Worm (Caenorhabditis elegans) whole organism, young adult: Measurements from ENCODE around the gene Y54G2A.13.

Source experiments
- B0261.1 ChIP-seq: sonication (generic microtip); optimal IDR thresholded peaks from 2 replicates; lab custom pipeline; 2016; ENCODE audit warnings: mild to moderate bottlenecking, missing genetic modification characterization, moderate library complexity, missing compliant biosample characterization
- F10E7.11 ChIP-seq: sonication (generic microtip); optimal IDR thresholded peaks from 2 replicates; lab custom pipeline; 2017; ENCODE audit warnings: mild to moderate bottlenecking, missing genetic modification characterization, moderate library complexity, missing compliant biosample characterization
- F22D6.2 ChIP-seq: sonication (generic microtip); optimal IDR thresholded peaks from 2 replicates; lab custom pipeline; 2016; ENCODE audit warnings: mild to moderate bottlenecking, missing genetic modification characterization, missing compliant biosample characterization
- F23B12.7 ChIP-seq: sonication (generic microtip); optimal IDR thresholded peaks from 2 replicates; lab custom pipeline; 2017; ENCODE audit warnings: missing genetic modification characterization, mild to moderate bottlenecking, missing compliant biosample characterization, antibody characterized with exemption, moderate library complexity; ENCODE audit not compliant: insufficient read depth
- F33H1.4 ChIP-seq: fragments of 200-800 bp; sonication (Bioruptor generic); IDR thresholded peaks from 2 replicates; pipeline ENCODE4 v1.3.6; 2022; ENCODE audit warnings: missing genetic modification reagents, missing genetic modification characterization, missing compliant biosample characterization
- F39B2.1 ChIP-seq: fragments of 200-800 bp; sonication (Bioruptor generic); IDR thresholded peaks from 2 replicates; pipeline ENCODE4 v1.3.6; 2022; ENCODE audit warnings: missing genetic modification reagents, missing genetic modification characterization, missing compliant biosample characterization
- F49E8.2 ChIP-seq: sonication (generic microtip); optimal IDR thresholded peaks from 3 replicates; lab custom pipeline; 2017; ENCODE audit warnings: missing genetic modification characterization, mild to moderate bottlenecking, missing compliant biosample characterization, antibody characterized with exemption, moderate library complexity; ENCODE audit not compliant: insufficient read depth
- T26A5.8 ChIP-seq: sonication (generic microtip); optimal IDR thresholded peaks from 2 replicates; lab custom pipeline; 2016; ENCODE audit warnings: missing genetic modification characterization, missing compliant biosample characterization
- Y53F4B.3 ChIP-seq: fragments of 200-800 bp; sonication (Bioruptor generic); IDR thresholded peaks from 2 replicates; pipeline ENCODE4 v1.3.6; 2022; ENCODE audit warnings: missing genetic modification reagents, missing genetic modification characterization, missing compliant biosample characterization
- ZK185.1 ChIP-seq: sonication (generic microtip); optimal IDR thresholded peaks from 2 replicates; lab custom pipeline; 2016; ENCODE audit warnings: mild to moderate bottlenecking, missing genetic modification characterization, missing compliant biosample characterization; ENCODE audit not compliant: poor library complexity, severe bottlenecking
- attf-3 ChIP-seq: fragments of 200-800 bp; sonication (Bioruptor generic); conservative IDR thresholded peaks from 2 replicates; pipeline ENCODE4 v1.3.6; 2022; ENCODE audit warnings: missing genetic modification reagents, missing genetic modification characterization, missing compliant biosample characterization
- attf-6 ChIP-seq: fragments of 200-800 bp; sonication (Bioruptor generic); IDR thresholded peaks from 2 replicates; pipeline ENCODE4 v1.3.6; 2022; ENCODE audit warnings: missing genetic modification reagents, missing genetic modification characterization, missing compliant biosample characterization
- bed-1 ChIP-seq: fragments of 200-800 bp; sonication (Bioruptor generic); IDR thresholded peaks from 2 replicates; pipeline ENCODE4 v1.3.6; 2022; ENCODE audit warnings: missing genetic modification reagents, missing genetic modification characterization, missing compliant biosample characterization
- cebp-1 ChIP-seq, 2 experiments: fragments of 200-800 bp in 1 of 2; sonication (Bioruptor generic) in 1 of 2; sonication (generic microtip) in 1 of 2; IDR thresholded peaks in 1 of 2; optimal IDR thresholded peaks in 1 of 2; 2 replicates each; pipeline versions ENCODE4 v1.3.6 to Lab custom; 2017 to 2022; ENCODE audit warnings: missing compliant biosample characterization in 2 of 2, missing genetic modification characterization in 2 of 2, mild to moderate bottlenecking in 1 of 2, missing genetic modification reagents in 1 of 2, moderate library complexity in 1 of 2
- cebp-2 ChIP-seq: fragments of 200-800 bp; sonication (Bioruptor generic); IDR thresholded peaks from 2 replicates; pipeline ENCODE4 v1.3.6; 2022; ENCODE audit warnings: missing genetic modification characterization, missing compliant biosample characterization
- ceh-100 ChIP-seq: fragments of 200-800 bp; sonication (Bioruptor generic); IDR thresholded peaks from 2 replicates; pipeline ENCODE4 v1.3.6; 2022; ENCODE audit warnings: missing genetic modification reagents, missing genetic modification characterization, missing compliant biosample characterization
- dpl-1 ChIP-seq: fragments of 150-350 bp; optimal IDR thresholded peaks from 2 replicates; lab custom pipeline; 2014; ENCODE audit warnings: missing biosample characterization, missing genetic modification reagents, missing genetic modification characterization
- egrh-3 ChIP-seq: fragments of 200-800 bp; sonication (Bioruptor generic); IDR thresholded peaks from 2 replicates; pipeline ENCODE4 v1.3.6; 2022; ENCODE audit warnings: missing genetic modification reagents, missing genetic modification characterization, missing compliant biosample characterization
- ekl-4 ChIP-seq: fragments of 200-800 bp; sonication (Bioruptor generic); IDR thresholded peaks from 2 replicates; pipeline ENCODE4 v1.3.6; 2022; ENCODE audit warnings: missing genetic modification reagents, missing genetic modification characterization, missing compliant biosample characterization
- ets-4 ChIP-seq: fragments of 200-800 bp; sonication (Bioruptor generic); optimal IDR thresholded peaks from 2 replicates; lab custom pipeline; 2018; ENCODE audit warnings: mild to moderate bottlenecking, missing genetic modification characterization, missing compliant biosample characterization
- him-1 ChIP-seq: sonication (generic microtip); optimal IDR thresholded peaks from 2 replicates; lab custom pipeline; 2016; ENCODE audit warnings: missing genotype, missing genetic modification reagents, missing genetic modification characterization, missing compliant biosample characterization
- hlh-26 ChIP-seq: fragments of 200-800 bp; sonication (Bioruptor generic); conservative IDR thresholded peaks from 2 replicates; pipeline ENCODE4 v1.3.6; 2022; ENCODE audit warnings: missing genetic modification reagents, missing genetic modification characterization, missing compliant biosample characterization
- let-607 ChIP-seq, 2 experiments: fragments of 200-800 bp in 1 of 2; sonication (Bioruptor generic) in 1 of 2; sonication (generic microtip) in 1 of 2; optimal IDR thresholded peaks; 2 replicates each; lab custom pipeline; 2016 to 2018; ENCODE audit warnings: mild to moderate bottlenecking in 2 of 2, missing compliant biosample characterization in 2 of 2, missing genetic modification characterization in 2 of 2, moderate library complexity in 2 of 2, missing genotype in 1 of 2
- lin-35 ChIP-seq, 3 experiments: fragments of 150-350 bp in 2 of 3; sonication (generic microtip) in 1 of 3; optimal IDR thresholded peaks; 2 replicates each; lab custom pipeline; 2014 to 2018; ENCODE audit warnings: missing biosample characterization in 3 of 3, missing genetic modification characterization in 3 of 3, missing genetic modification reagents in 3 of 3
- lir-1 ChIP-seq: fragments of 200-800 bp; sonication (Bioruptor generic); conservative IDR thresholded peaks from 2 replicates; pipeline ENCODE4 v1.3.6; 2022; ENCODE audit warnings: missing genetic modification reagents, missing genetic modification characterization, missing compliant biosample characterization
- mel-28 ChIP-seq: sonication (generic microtip); optimal IDR thresholded peaks from 2 replicates; lab custom pipeline; 2016; ENCODE audit warnings: borderline replicate concordance, mild to moderate bottlenecking, missing genetic modification characterization, missing compliant biosample characterization
- mes-4 ChIP-seq: sonication (generic microtip); optimal IDR thresholded peaks from 2 replicates; lab custom pipeline; 2016; ENCODE audit warnings: missing genotype, missing genetic modification characterization, missing compliant biosample characterization
- nfya-1 ChIP-seq: sonication (generic microtip); optimal IDR thresholded peaks from 2 replicates; lab custom pipeline; 2017; ENCODE audit warnings: antibody characterized with exemption, missing compliant biosample characterization, missing genetic modification characterization, borderline replicate concordance; ENCODE audit not compliant: insufficient read depth
- nfyb-1 ChIP-seq: fragments of 200-800 bp; sonication (Bioruptor generic); IDR thresholded peaks from 2 replicates; pipeline ENCODE4 v1.3.6; 2022; ENCODE audit warnings: missing genetic modification reagents, missing genetic modification characterization, missing compliant biosample characterization
- nhr-27 ChIP-seq: fragments of 200-800 bp; sonication (Bioruptor generic); optimal IDR thresholded peaks from 2 replicates; lab custom pipeline; 2018; ENCODE audit warnings: mild to moderate bottlenecking, missing genetic modification characterization, moderate library complexity, missing compliant biosample characterization
- nhr-90 ChIP-seq: sonication (generic microtip); optimal IDR thresholded peaks from 2 replicates; lab custom pipeline; 2016; ENCODE audit warnings: missing genotype, mild to moderate bottlenecking, missing genetic modification characterization, missing compliant biosample characterization
- rec-8 ChIP-seq, 2 experiments: sonication (generic microtip); optimal IDR thresholded peaks; 2 replicates each; lab custom pipeline; 2016; ENCODE audit warnings: mild to moderate bottlenecking in 2 of 2, missing genetic modification characterization in 2 of 2, missing genetic modification reagents in 2 of 2, missing genotype in 2 of 2, missing biosample characterization in 1 of 2, missing compliant biosample characterization in 1 of 2, moderate library complexity in 1 of 2
- sdz-38 ChIP-seq: sonication (generic microtip); optimal IDR thresholded peaks from 2 replicates; lab custom pipeline; 2016; ENCODE audit warnings: missing genotype, missing genetic modification characterization, missing compliant biosample characterization
- snpc-1.3 ChIP-seq: sonication (generic microtip); optimal IDR thresholded peaks from 2 replicates; lab custom pipeline; 2017; ENCODE audit warnings: missing genetic modification characterization, mild to moderate bottlenecking, missing compliant biosample characterization, antibody characterized with exemption, moderate library complexity, missing genotype, missing genetic modification reagents; ENCODE audit not compliant: insufficient read depth
- zfh-2 ChIP-seq: fragments of 200-800 bp; sonication (Bioruptor generic); conservative IDR thresholded peaks from 2 replicates; pipeline ENCODE4 v1.3.6; 2022; ENCODE audit warnings: missing genetic modification reagents, missing genetic modification characterization, missing compliant biosample characterization
- ztf-18 ChIP-seq: sonication (generic microtip); optimal IDR thresholded peaks from 2 replicates; lab custom pipeline; 2016; ENCODE audit warnings: missing genotype, mild to moderate bottlenecking, missing genetic modification characterization, missing compliant biosample characterization
- ztf-25 ChIP-seq: fragments of 200-800 bp; sonication (Bioruptor generic); IDR thresholded peaks from 2 replicates; pipeline ENCODE4 v1.3.6; 2022; ENCODE audit warnings: missing genetic modification reagents, missing genetic modification characterization, missing compliant biosample characterization
- ztf-26 ChIP-seq: sonication (generic microtip); optimal IDR thresholded peaks from 2 replicates; lab custom pipeline; 2017; ENCODE audit warnings: missing genetic modification characterization, missing compliant biosample characterization
- ztf-28 ChIP-seq: fragments of 200-800 bp; sonication (Bioruptor generic); IDR thresholded peaks from 2 replicates; pipeline ENCODE4 v1.3.6; 2022; ENCODE audit warnings: missing genetic modification reagents, missing genetic modification characterization, missing compliant biosample characterization
- ztf-3 ChIP-seq: fragments of 200-800 bp; sonication (Bioruptor generic); optimal IDR thresholded peaks from 2 replicates; lab custom pipeline; 2018; ENCODE audit warnings: mild to moderate bottlenecking, missing genetic modification characterization, missing compliant biosample characterization

Y54G2A.13 gene

ce11 chrIV:2802193-2802592, 17.3 kb downstream of the Y54G2A.13 start (continued):
- peak; percentile 63 for TF ChIP-seq nhr-90 (tag; lab: Kevin White, UChicago)
- TF ChIP-seq T26A5.8 (tag; lab: Kevin White, UChicago) = no peak
- no peak for TF ChIP-seq zfh-2 (GFP tag; lab: Robert Waterston, UW)
- TF ChIP-seq lin-35 (GFP tag; optimal IDR thresholded peaks at IDR 0.05; lab: Kevin White, UChicago) = peak in 1 of 3 experiments; percentile 32
- TF ChIP-seq F33H1.4 (GFP tag; lab: Robert Waterston, UW) = no peak
- peak; percentile 87 for TF ChIP-seq ztf-25 (GFP tag; lab: Robert Waterston, UW)
- TF ChIP-seq ekl-4 (GFP tag; lab: Robert Waterston, UW) = no peak
- no peak for TF ChIP-seq nfyb-1 (GFP tag; lab: Robert Waterston, UW)
- peak; percentile 29; the same call in 1 of the 2 replicates for TF ChIP-seq lir-1 (GFP tag; lab: Robert Waterston, UW)
- no peak for TF ChIP-seq Y53F4B.3
- no peak for TF ChIP-seq attf-3 (GFP tag; lab: Robert Waterston, UW)
- no peak for TF ChIP-seq ceh-100 (GFP tag; lab: Robert Waterston, UW)
- TF ChIP-seq egrh-3 (GFP tag; lab: Robert Waterston, UW) = no peak
- no peak for TF ChIP-seq ztf-26 (tag; lab: Kevin White, UChicago)
- TF ChIP-seq ztf-28 (GFP tag; lab: Robert Waterston, UW) = peak; percentile 43; the same call in 1 of the 2 replicates
- no peak for TF ChIP-seq F39B2.1
- no peak for TF ChIP-seq dpl-1 (GFP tag; lab: Kevin White, UChicago)
- TF ChIP-seq B0261.1 (tag; lab: Kevin White, UChicago) = peak; percentile 85
- TF ChIP-seq rec-8 (tag; optimal IDR thresholded peaks at IDR 0.05; lab: Kevin White, UChicago) = no peak
- TF ChIP-seq F22D6.2 (tag; lab: Kevin White, UChicago) = no peak
- TF ChIP-seq mel-28 (tag; lab: Kevin White, UChicago) = no peak
- TF ChIP-seq ztf-3 (GFP tag; lab: Kevin White, UChicago) = no peak
- no peak for TF ChIP-seq let-607 (tag; optimal IDR thresholded peaks at IDR 0.05; lab: Kevin White, UChicago)
- no peak for TF ChIP-seq nhr-27 (tag; lab: Kevin White, UChicago)
- no peak for TF ChIP-seq cebp-1 (GFP tag; IDR thresholded peaks at IDR 0.05; lab: Robert Waterston, UW)
- peak; percentile 16 for TF ChIP-seq cebp-1 (tag; optimal IDR thresholded peaks at IDR 0.05; lab: Kevin White, UChicago)
- no peak for TF ChIP-seq bed-1 (GFP tag; lab: Robert Waterston, UW)
- TF ChIP-seq ZK185.1 (tag; lab: Kevin White, UChicago) = no peak
- peak; percentile 25 for TF ChIP-seq snpc-1.3 (tag; lab: Kevin White, UChicago)
- peak; percentile 24 for TF ChIP-seq F49E8.2
- TF ChIP-seq sdz-38 (tag; lab: Kevin White, UChicago) = no peak
- no peak for TF ChIP-seq ets-4 (GFP tag; lab: Kevin White, UChicago)
- no peak for TF ChIP-seq cebp-2
- peak; percentile 52; the same call in 1 of the 2 replicates for TF ChIP-seq attf-6
- TF ChIP-seq hlh-26 (GFP tag; lab: Robert Waterston, UW) = no peak
- TF ChIP-seq F10E7.11 = no peak
- no peak for TF ChIP-seq nfya-1
- TF ChIP-seq him-1 = no peak
- no peak for TF ChIP-seq mes-4 (tag; lab: Kevin White, UChicago)
- TF ChIP-seq ztf-18 (tag; lab: Kevin White, UChicago) = peak; percentile 61
- TF ChIP-seq F23B12.7 (tag; lab: Kevin White, UChicago) = peak; percentile 29
- TF ChIP-seq, all 124 proteins: peak for 38
